Worm (Caenorhabditis elegans) whole organism, mixed stage, embryonic: ENCODE measurements around the gene H23L24.4.

Source experiments
- M03D4.4 ChIP-seq: sonication (generic microtip); optimal IDR thresholded peaks from 2 replicates; lab custom pipeline; 2017; ENCODE audit warnings: mild to moderate bottlenecking, missing genetic modification characterization, missing compliant biosample characterization
- bed-3 ChIP-seq: fragments of 200-800 bp; sonication (Bioruptor generic); optimal IDR thresholded peaks from 3 replicates; lab custom pipeline; 2018; ENCODE audit warnings: mild to moderate bottlenecking, missing genetic modification characterization, moderate library complexity, missing compliant biosample characterization
- blmp-1 ChIP-seq: fragments of 150-350 bp; optimal IDR thresholded peaks from 2 replicates; lab custom pipeline; 2014; ENCODE audit warnings: missing biosample characterization, missing genetic modification characterization
- ceh-39 ChIP-seq: fragments of 150-350 bp; optimal IDR thresholded peaks from 2 replicates; lab custom pipeline; 2014; ENCODE audit warnings: missing biosample characterization, missing genetic modification characterization
- ceh-43 ChIP-seq: fragments of 200-800 bp; sonication (Bioruptor generic); optimal IDR thresholded peaks from 2 replicates; lab custom pipeline; 2018; ENCODE audit warnings: mild to moderate bottlenecking, missing genetic modification characterization, moderate library complexity, missing compliant biosample characterization
- ceh-83 ChIP-seq: fragments of 200-800 bp; sonication (Bioruptor generic); optimal IDR thresholded peaks from 2 replicates; lab custom pipeline; 2018; ENCODE audit warnings: mild to moderate bottlenecking, missing genetic modification characterization, missing compliant biosample characterization
- ces-1 ChIP-seq: fragments of 150-350 bp; optimal IDR thresholded peaks from 2 replicates; lab custom pipeline; 2014; ENCODE audit warnings: missing biosample characterization, missing genetic modification reagents, missing genetic modification characterization
- drap-1 ChIP-seq: fragments of 200-800 bp; sonication (Bioruptor generic); optimal IDR thresholded peaks from 3 replicates; lab custom pipeline; 2018; ENCODE audit warnings: mild to moderate bottlenecking, missing genetic modification characterization, missing compliant biosample characterization
- elt-3 ChIP-seq: fragments of 150-350 bp; optimal IDR thresholded peaks from 2 replicates; lab custom pipeline; 2014; ENCODE audit warnings: missing biosample characterization, missing genetic modification characterization
- flh-1 ChIP-seq: fragments of 200-800 bp; sonication (Bioruptor generic); optimal IDR thresholded peaks from 2 replicates; lab custom pipeline; 2018; ENCODE audit warnings: mild to moderate bottlenecking, missing genetic modification characterization, moderate library complexity, missing compliant biosample characterization
- ham-2 ChIP-seq: fragments of 200-800 bp; sonication (Bioruptor generic); optimal IDR thresholded peaks from 2 replicates; lab custom pipeline; 2018; ENCODE audit warnings: mild to moderate bottlenecking, missing genetic modification characterization, missing compliant biosample characterization
- hlh-1 ChIP-seq: fragments of 150-350 bp; optimal IDR thresholded peaks from 2 replicates; lab custom pipeline; 2014; ENCODE audit warnings: missing biosample characterization, missing genetic modification reagents, missing genetic modification characterization
- lin-13 ChIP-seq: fragments of 150-350 bp; optimal IDR thresholded peaks from 2 replicates; lab custom pipeline; 2014; ENCODE audit warnings: missing biosample characterization, missing genetic modification characterization
- lin-32 ChIP-seq: fragments of 200-800 bp; sonication (Bioruptor generic); optimal IDR thresholded peaks from 2 replicates; lab custom pipeline; 2018; ENCODE audit warnings: mild to moderate bottlenecking, missing genetic modification characterization, missing compliant biosample characterization
- lsy-2 ChIP-seq: fragments of 150-350 bp; optimal IDR thresholded peaks from 2 replicates; lab custom pipeline; 2014; ENCODE audit warnings: missing biosample characterization, missing genetic modification characterization
- mab-5 ChIP-seq: fragments of 150-350 bp; optimal IDR thresholded peaks from 2 replicates; lab custom pipeline; 2014; ENCODE audit warnings: missing biosample characterization, missing genetic modification characterization
- mep-1 ChIP-seq: fragments of 150-350 bp; optimal IDR thresholded peaks from 2 replicates; lab custom pipeline; 2017; ENCODE audit warnings: missing biosample characterization, missing genetic modification reagents, missing genetic modification characterization, inconsistent platforms
- mls-2 ChIP-seq: sonication (generic microtip); optimal IDR thresholded peaks from 2 replicates; lab custom pipeline; 2016; ENCODE audit warnings: mild to moderate bottlenecking, missing genetic modification characterization, moderate library complexity, missing compliant biosample characterization
- nhr-12 ChIP-seq: fragments of 150-350 bp; optimal IDR thresholded peaks from 2 replicates; lab custom pipeline; 2014; ENCODE audit warnings: missing biosample characterization, missing genetic modification characterization
- nhr-2 ChIP-seq: fragments of 150-350 bp; optimal IDR thresholded peaks from 2 replicates; lab custom pipeline; 2014; ENCODE audit warnings: missing biosample characterization, missing genetic modification characterization
- nhr-237 ChIP-seq: fragments of 150-350 bp; optimal IDR thresholded peaks from 2 replicates; lab custom pipeline; 2014; ENCODE audit warnings: missing biosample characterization, missing genetic modification characterization
- nhr-28 ChIP-seq: fragments of 150-350 bp; optimal IDR thresholded peaks from 2 replicates; lab custom pipeline; 2014; ENCODE audit warnings: missing biosample characterization, missing genetic modification characterization
- nhr-76 ChIP-seq: sonication (generic microtip); optimal IDR thresholded peaks from 2 replicates; lab custom pipeline; 2017; ENCODE audit warnings: missing biosample characterization, missing genetic modification characterization
- pha-4 ChIP-seq: fragments of 150-350 bp; optimal IDR thresholded peaks from 2 replicates; lab custom pipeline; 2018; ENCODE audit warnings: missing biosample characterization, missing genetic modification reagents, missing genetic modification characterization
- snpc-4 ChIP-seq: fragments of 150-350 bp; optimal IDR thresholded peaks from 2 replicates; lab custom pipeline; 2014; ENCODE audit warnings: missing biosample characterization, missing genetic modification characterization
- sptf-1 ChIP-seq: sonication (generic microtip); optimal IDR thresholded peaks from 2 replicates; lab custom pipeline; 2017; ENCODE audit warnings: mild to moderate bottlenecking, missing genetic modification characterization, moderate library complexity, missing compliant biosample characterization
- tbx-8 ChIP-seq: fragments of 200-800 bp; sonication (Bioruptor generic); optimal IDR thresholded peaks from 2 replicates; lab custom pipeline; 2018; ENCODE audit warnings: mild to moderate bottlenecking, missing genetic modification characterization, moderate library complexity, missing compliant biosample characterization
- unc-120 ChIP-seq: sonication (generic microtip); optimal IDR thresholded peaks from 2 replicates; lab custom pipeline; 2017; ENCODE audit warnings: missing genetic modification characterization, missing compliant biosample characterization; ENCODE audit not compliant: poor library complexity, severe bottlenecking
- ztf-11 ChIP-seq: fragments of 150-350 bp; optimal IDR thresholded peaks from 2 replicates; lab custom pipeline; 2014; ENCODE audit warnings: missing biosample characterization, missing genetic modification characterization

The H23L24.4 gene

ce11 chrIV:8686510-8686909 is 18.9 kb downstream of the H23L24.4 start, which contains the start of gene pole-2:
Gene pole-2 (minus strand): TSS chrIV:8686610.
- TF ChIP-seq mab-5 (tag; lab: Kevin White, UChicago) (no peak), bed-3 (GFP tag; lab: Kevin White, UChicago) (no peak)

ce11 chrIV:8679225-8679624 is 26.2 kb downstream of the H23L24.4 start, which contains the start of gene nlp-60:
Gene nlp-60 (minus strand): TSS chrIV:8679325.
- no peak for TF ChIP-seq sptf-1 (tag; lab: Kevin White, UChicago)
- no peak for TF ChIP-seq drap-1 (GFP tag; lab: Kevin White, UChicago)
- TF ChIP-seq lin-32 (GFP tag; lab: Kevin White, UChicago) = no peak
- TF ChIP-seq nhr-237 (tag; lab: Kevin White, UChicago) = no peak
- no peak for TF ChIP-seq lsy-2 (tag; lab: Kevin White, UChicago)
- TF ChIP-seq ceh-43 = no peak

- TF ChIP-seq snpc-4 (tag; lab: Kevin White, UChicago) = no peak
- TF ChIP-seq flh-1 (GFP tag; lab: Kevin White, UChicago) = no peak
- no peak for TF ChIP-seq blmp-1
- TF ChIP-seq M03D4.4 (tag; lab: Kevin White, UChicago) = no peak
- no peak for TF ChIP-seq pha-4 (tag; lab: Kevin White, UChicago)
- TF ChIP-seq sptf-1 (tag; lab: Kevin White, UChicago) = no peak
- TF ChIP-seq ces-1 (GFP tag; lab: Kevin White, UChicago) = no peak
- no peak for TF ChIP-seq nhr-28 (tag; lab: Kevin White, UChicago)
- no peak for TF ChIP-seq ztf-11
- TF ChIP-seq unc-120 = no peak
- no peak for TF ChIP-seq mls-2 (tag; lab: Kevin White, UChicago)
Observed at ce11 chrIV:8677303-8677702, 28.1 kb downstream of the H23L24.4 start, which contains the start of gene F08B4.8. Gene F08B4.8 (plus strand): TSS chrIV:8677603.

ce11 chrIV:8673733-8674375 is 31.6 kb downstream of the H23L24.4 start:
- no peak for TF ChIP-seq nhr-12 (tag; lab: Kevin White, UChicago)

- TF ChIP-seq mep-1 (tag; lab: Kevin White, UChicago) (no peak), nhr-2 (no peak), nhr-28 (tag; lab: Kevin White, UChicago) (no peak), ces-1 (GFP tag; lab: Kevin White, UChicago) (no peak), nhr-237 (tag; lab: Kevin White, UChicago) (no peak)
Observed at ce11 chrIV:8668635-8669034, 36.8 kb downstream of the H23L24.4 start, which contains the start of gene cdh-5. Gene cdh-5 (plus strand): TSS chrIV:8668935.

ce11 chrIV:8665778-8666177 is 39.6 kb downstream of the H23L24.4 start:
- no peak for TF ChIP-seq sptf-1 (tag; lab: Kevin White, UChicago)
- no peak for TF ChIP-seq nhr-76
- no peak for TF ChIP-seq lin-32 (GFP tag; lab: Kevin White, UChicago)
- TF ChIP-seq blmp-1 = no peak
- no peak for TF ChIP-seq hlh-1 (tag; lab: Kevin White, UChicago)
- TF ChIP-seq bed-3 (GFP tag; lab: Kevin White, UChicago) = no peak
- TF ChIP-seq mls-2 (tag; lab: Kevin White, UChicago) = no peak
- no peak for TF ChIP-seq ham-2
- TF ChIP-seq ceh-83 (GFP tag; lab: Kevin White, UChicago) = no peak
- no peak for TF ChIP-seq tbx-8
- no peak for TF ChIP-seq ceh-39 (tag; lab: Kevin White, UChicago)
- no peak for TF ChIP-seq lin-13 (tag; lab: Kevin White, UChicago)
- no peak for TF ChIP-seq unc-120

ce11 chrIV:8658122-8658521 is 47.3 kb downstream of the H23L24.4 start, which contains the start of gene C49C8.6:
Gene C49C8.6 (minus strand): TSS chrIV:8658222.
- TF ChIP-seq mls-2 (tag; lab: Kevin White, UChicago) (no peak), lin-13 (tag; lab: Kevin White, UChicago) (no peak), nhr-76 (no peak), flh-1 (GFP tag; lab: Kevin White, UChicago) (no peak), M03D4.4 (tag; lab: Kevin White, UChicago) (no peak), nhr-28 (tag; lab: Kevin White, UChicago) (no peak), drap-1 (GFP tag; lab: Kevin White, UChicago) (no peak), nhr-2 (no peak), ceh-43 (no peak), elt-3 (tag; lab: Kevin White, UChicago) (no peak), mep-1 (tag; lab: Kevin White, UChicago) (no peak), lin-32 (GFP tag; lab: Kevin White, UChicago) (no peak), blmp-1 (no peak), ceh-39 (tag; lab: Kevin White, UChicago) (no peak)
